Worm (Caenorhabditis elegans) whole organism, mixed stage, embryonic: ENCODE results near the gene F07F6.8.

ENCODE experiments used
- blmp-1 ChIP-seq: fragments of 150-350 bp; optimal IDR thresholded peaks from 2 replicates; lab custom pipeline; 2014; ENCODE audit warnings: missing biosample characterization, missing genetic modification characterization
- elt-1 ChIP-seq: sonication (generic microtip); optimal IDR thresholded peaks from 2 replicates; lab custom pipeline; 2017; ENCODE audit warnings: missing genetic modification characterization, mild to moderate bottlenecking, missing compliant biosample characterization, antibody characterized with exemption, moderate library complexity, borderline replicate concordance; ENCODE audit not compliant: insufficient read depth
- nhr-28 ChIP-seq: fragments of 150-350 bp; optimal IDR thresholded peaks from 2 replicates; lab custom pipeline; 2014; ENCODE audit warnings: missing biosample characterization, missing genetic modification characterization
- ztf-11 ChIP-seq: fragments of 150-350 bp; optimal IDR thresholded peaks from 2 replicates; lab custom pipeline; 2014; ENCODE audit warnings: missing biosample characterization, missing genetic modification characterization

ce11 chrII:5474946-5475345 lies 49.4 kb upstream of the F07F6.8 start, which contains the start of gene ilcr-2:
- no peak for TF ChIP-seq ztf-11
- TF ChIP-seq blmp-1 (tag; lab: Kevin White, UChicago): no peak
- TF ChIP-seq nhr-28 (tag; lab: Kevin White, UChicago): no peak
- TF ChIP-seq elt-1: no peak
